Worm (Caenorhabditis elegans) whole organism, late embryonic: ENCODE data around the gene K08F4.12.

Source experiments
- ama-1 ChIP-seq: fragments of 150-350 bp; optimal IDR thresholded peaks from 2 replicates; lab custom pipeline; 2014
- lim-6 ChIP-seq: sonication (generic microtip); optimal IDR thresholded peaks from 2 replicates; lab custom pipeline; 2016; ENCODE audit warnings: missing genetic modification characterization, missing compliant biosample characterization

ce11 chrIV:10141930-10142505 is 4.1 kb downstream of the K08F4.12 start, which contains the start of the genes gst-2, gst-4 and dhs-12:
- TF ChIP-seq lim-6 (no peak), ama-1 (lab: Kevin White, UChicago) (no peak)
